Worm (Caenorhabditis elegans): ENCODE data around the gene D1046.4.

- TF ChIP-seq lsy-2 (tag; optimal IDR thresholded peaks at IDR 0.05) (no peak), pha-4 (tag; optimal IDR thresholded peaks at IDR 0.05) (peak; percentile 55), mep-1 (tag; optimal IDR thresholded peaks at IDR 0.05) (peak; percentile 59), snpc-4 (tag; optimal IDR thresholded peaks at IDR 0.05) (no peak), elt-3 (tag; optimal IDR thresholded peaks at IDR 0.05) (no peak), unc-39 (tag; optimal IDR thresholded peaks at IDR 0.05) (no peak), blmp-1 (tag; optimal IDR thresholded peaks at IDR 0.05) (no peak), ztf-11 (tag; optimal IDR thresholded peaks at IDR 0.05) (no peak)
Observed at ce11 chrIV:8891131-8891530, 42.5 kb upstream of the D1046.4 start, which contains the start of gene spr-2.

Measured in whole organism, mixed stage, embryonic.